Worm (Caenorhabditis elegans) whole organism, L4/young adult: ENCODE measurements around the gene C06E1.9.

Source experiments
- W03F9.2 ChIP-seq: fragments of 150-350 bp; optimal IDR thresholded peaks from 2 replicates; lab custom pipeline; 2014; ENCODE audit warnings: missing biosample characterization, missing genetic modification characterization
- him-1 ChIP-seq: sonication (generic microtip); optimal IDR thresholded peaks from 2 replicates; lab custom pipeline; 2016; ENCODE audit warnings: missing genotype, missing genetic modification reagents, missing genetic modification characterization, missing compliant biosample characterization

DNA sequence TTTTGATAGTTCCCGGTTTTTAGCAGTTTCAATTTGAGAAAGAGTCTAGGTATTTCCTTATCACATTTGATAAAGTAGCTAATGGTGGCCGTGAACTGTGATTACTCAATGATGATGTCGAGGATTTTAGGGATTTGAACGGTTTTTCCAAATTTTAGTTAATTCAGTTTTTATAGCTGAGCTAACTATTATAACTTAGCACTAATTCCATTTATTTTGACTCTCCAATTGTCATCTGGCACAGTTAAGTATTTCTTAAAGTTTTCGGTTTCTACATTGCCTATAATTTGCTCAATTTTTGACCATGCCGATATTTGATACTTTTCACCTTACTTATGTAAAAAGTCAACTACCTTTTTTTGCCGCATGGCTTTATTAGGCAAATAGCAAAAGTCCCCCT is 36.3 kb downstream of the C06E1.9 start:
- TF ChIP-seq W03F9.2 (tag; lab: Kevin White, UChicago): no peak
- TF ChIP-seq him-1 (tag; lab: Kevin White, UChicago): no peak
